Worm (Caenorhabditis elegans): ENCODE results near the gene asns-2.

DNA sequence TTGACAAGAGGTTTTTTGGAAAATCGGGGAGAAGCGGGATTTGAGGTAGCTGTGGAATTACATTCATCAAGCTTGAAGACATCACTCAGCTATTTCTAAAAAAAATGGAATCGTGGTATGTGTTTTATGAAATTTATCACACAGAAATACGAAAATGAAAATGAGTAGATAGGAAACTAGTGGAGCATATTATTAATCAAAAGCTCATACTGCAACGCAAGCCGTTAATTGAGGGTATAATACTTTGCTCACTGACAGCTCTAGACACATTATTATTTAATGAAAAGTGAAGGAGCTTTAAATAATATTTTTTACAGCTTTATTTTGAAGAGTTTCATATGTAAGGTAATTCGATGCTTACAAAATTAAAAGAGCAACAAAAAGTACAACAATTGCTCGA lies 7.8 kb downstream of the asns-2 start, which contains the start of gene M02D8.7:
- TF ChIP-seq egl-13 (tag; optimal IDR thresholded peaks at IDR 0.05) (no peak), nhr-28 (tag; optimal IDR thresholded peaks at IDR 0.05) (no peak), fos-1 (tag; optimal IDR thresholded peaks at IDR 0.05) (no peak), pqm-1 (tag; optimal IDR thresholded peaks at IDR 0.05) (no peak), mdl-1 (tag; optimal IDR thresholded peaks at IDR 0.05) (no peak), elt-2 (tag; optimal IDR thresholded peaks at IDR 0.05) (no peak), aha-1 (tag; optimal IDR thresholded peaks at IDR 0.05) (no peak)
